Worm (Caenorhabditis elegans) whole organism, L2 larva: ENCODE results near the gene aldo-2.
A peak's percentile ranks its signal among the peaks of the same experiment; 100 is the strongest.

ENCODE experiments used
- F13H6.1 ChIP-seq: sonication (generic microtip); optimal IDR thresholded peaks from 2 replicates; lab custom pipeline; 2016; ENCODE audit warnings: missing genetic modification characterization, missing compliant biosample characterization
- R02D3.7 ChIP-seq: fragments of 150-350 bp; optimal IDR thresholded peaks from 2 replicates; lab custom pipeline; 2014; ENCODE audit warnings: missing biosample characterization, missing genetic modification characterization
- Y55F3AM.14 ChIP-seq: fragments of 200-800 bp; sonication (Bioruptor generic); optimal IDR thresholded peaks from 2 replicates; lab custom pipeline; 2018; ENCODE audit warnings: mild to moderate bottlenecking, missing genetic modification characterization, missing compliant biosample characterization
- ZK546.5 ChIP-seq: sonication (generic microtip); optimal IDR thresholded peaks from 2 replicates; lab custom pipeline; 2017; ENCODE audit warnings: missing biosample characterization, missing genetic modification characterization
- ceh-16 ChIP-seq: fragments of 150-350 bp; optimal IDR thresholded peaks from 2 replicates; lab custom pipeline; 2014; ENCODE audit warnings: missing biosample characterization, missing genetic modification characterization
- crh-2 ChIP-seq: sonication (generic microtip); optimal IDR thresholded peaks from 2 replicates; lab custom pipeline; 2017; ENCODE audit warnings: missing biosample characterization, missing genetic modification characterization
- dmd-4 ChIP-seq: sonication (generic microtip); optimal IDR thresholded peaks from 2 replicates; lab custom pipeline; 2017; ENCODE audit warnings: missing biosample characterization, missing genetic modification characterization
- gmeb-1 ChIP-seq: fragments of 150-350 bp; optimal IDR thresholded peaks from 2 replicates; lab custom pipeline; 2014; ENCODE audit warnings: missing biosample characterization, missing genetic modification characterization
- lin-11 ChIP-seq: fragments of 150-350 bp; sonication (generic microtip); optimal IDR thresholded peaks from 2 replicates; lab custom pipeline; 2014; ENCODE audit warnings: missing biosample characterization, missing genetic modification characterization, inconsistent platforms, mixed read lengths
- lin-39 ChIP-seq: fragments of 150-350 bp; optimal IDR thresholded peaks from 2 replicates; lab custom pipeline; 2014; ENCODE audit warnings: missing biosample characterization, missing genetic modification reagents, missing genetic modification characterization
- mab-5 ChIP-seq: fragments of 150-350 bp; optimal IDR thresholded peaks from 2 replicates; lab custom pipeline; 2014; ENCODE audit warnings: missing biosample characterization, missing genetic modification characterization
- mbf-1 ChIP-seq: sonication (generic microtip); optimal IDR thresholded peaks from 2 replicates; lab custom pipeline; 2017; ENCODE audit warnings: missing biosample characterization, missing genetic modification characterization
- mdl-1 ChIP-seq, 2 experiments: fragments of 150-350 bp in 1 of 2; sonication (generic microtip) in 1 of 2; optimal IDR thresholded peaks; 2 replicates each; lab custom pipeline; 2017; ENCODE audit warnings: missing biosample characterization in 2 of 2, missing genetic modification characterization in 2 of 2
- nhr-10 ChIP-seq: sonication (generic microtip); optimal IDR thresholded peaks from 2 replicates; lab custom pipeline; 2017; ENCODE audit warnings: missing biosample characterization, missing genetic modification characterization
- nhr-11 ChIP-seq: fragments of 150-350 bp; optimal IDR thresholded peaks from 2 replicates; lab custom pipeline; 2014; ENCODE audit warnings: missing biosample characterization, missing genetic modification characterization
- nhr-12 ChIP-seq: fragments of 150-350 bp; optimal IDR thresholded peaks from 2 replicates; lab custom pipeline; 2014; ENCODE audit warnings: missing biosample characterization, missing genetic modification characterization
- nhr-21 ChIP-seq: fragments of 150-350 bp; optimal IDR thresholded peaks from 2 replicates; lab custom pipeline; 2014; ENCODE audit warnings: missing biosample characterization, missing genetic modification characterization
- nhr-23 ChIP-seq: fragments of 150-350 bp; optimal IDR thresholded peaks from 2 replicates; lab custom pipeline; 2014; ENCODE audit warnings: missing biosample characterization, missing genetic modification reagents, missing genetic modification characterization
- nhr-237 ChIP-seq: fragments of 150-350 bp; optimal IDR thresholded peaks from 2 replicates; lab custom pipeline; 2014; ENCODE audit warnings: missing biosample characterization, missing genetic modification characterization
- nhr-25 ChIP-seq: fragments of 150-350 bp; sonication (generic microtip); optimal IDR thresholded peaks from 3 replicates; lab custom pipeline; 2014; ENCODE audit warnings: missing biosample characterization, missing genetic modification characterization
- nhr-6 ChIP-seq: fragments of 150-350 bp; optimal IDR thresholded peaks from 2 replicates; lab custom pipeline; 2014; ENCODE audit warnings: missing biosample characterization, missing genetic modification characterization
- nhr-77 ChIP-seq: fragments of 150-350 bp; optimal IDR thresholded peaks from 2 replicates; lab custom pipeline; 2014; ENCODE audit warnings: missing biosample characterization, missing genetic modification characterization
- sem-4 ChIP-seq: fragments of 150-350 bp; optimal IDR thresholded peaks from 2 replicates; lab custom pipeline; 2014; ENCODE audit warnings: missing biosample characterization, missing genetic modification reagents, missing genetic modification characterization
- skn-1 ChIP-seq: sonication (generic microtip); optimal IDR thresholded peaks from 2 replicates; lab custom pipeline; 2017; ENCODE audit warnings: missing biosample characterization, missing genetic modification characterization
- sma-9 ChIP-seq, 2 experiments: fragments of 150-350 bp in 1 of 2; sonication (generic microtip) in 1 of 2; optimal IDR thresholded peaks; 2 replicates each; lab custom pipeline; 2014 to 2016; ENCODE audit warnings: missing genetic modification characterization in 2 of 2, mild to moderate bottlenecking in 1 of 2, missing biosample characterization in 1 of 2, missing compliant biosample characterization in 1 of 2, missing genetic modification reagents in 1 of 2, moderate library complexity in 1 of 2
- snpc-4 ChIP-seq: fragments of 150-350 bp; optimal IDR thresholded peaks from 2 replicates; lab custom pipeline; 2014; ENCODE audit warnings: missing biosample characterization, missing genetic modification characterization
- unc-55 ChIP-seq: fragments of 150-350 bp; sonication (generic microtip); optimal IDR thresholded peaks from 3 replicates; lab custom pipeline; 2014; ENCODE audit warnings: missing biosample characterization, missing genetic modification reagents, missing genetic modification characterization
- unc-62 ChIP-seq: fragments of 150-350 bp; optimal IDR thresholded peaks from 2 replicates; lab custom pipeline; 2014; ENCODE audit warnings: missing biosample characterization, missing genetic modification reagents, missing genetic modification characterization
- zag-1 ChIP-seq: fragments of 150-350 bp; optimal IDR thresholded peaks from 2 replicates; lab custom pipeline; 2014; ENCODE audit warnings: missing biosample characterization, missing genetic modification characterization
- ztf-11 ChIP-seq: sonication (generic microtip); optimal IDR thresholded peaks from 2 replicates; lab custom pipeline; 2017; ENCODE audit warnings: missing biosample characterization, missing genetic modification characterization
- ztf-4 ChIP-seq: fragments of 150-350 bp; optimal IDR thresholded peaks from 2 replicates; lab custom pipeline; 2014; ENCODE audit warnings: missing biosample characterization, missing genetic modification characterization

aldo-2 gene

ce11 chrIII:5895913-5896312, 19.5 kb upstream of the aldo-2 start, which contains the start of gene pxl-1:
Gene pxl-1, minus strand, starts transcription at chrIII:5896013.
- TF ChIP-seq zag-1 (tag; lab: Kevin White, UChicago) (no peak), ZK546.5 (tag; lab: Kevin White, UChicago) (no peak), lin-39 (tag; lab: Kevin White, UChicago) (no peak), nhr-25 (tag; lab: Kevin White, UChicago) (no peak), nhr-77 (tag; lab: Kevin White, UChicago) (no peak), nhr-21 (no peak), nhr-10 (tag; lab: Kevin White, UChicago) (no peak), R02D3.7 (tag; lab: Kevin White, UChicago) (no peak), nhr-12 (no peak), Y55F3AM.14 (GFP tag; lab: Kevin White, UChicago) (no peak), skn-1 (no peak), lin-11 (tag; lab: Kevin White, UChicago) (no peak), mab-5 (tag; lab: Kevin White, UChicago) (no peak), sem-4 (no peak), crh-2 (tag; lab: Kevin White, UChicago) (no peak)

ce11 chrIII:5892909-5893308, 16.5 kb upstream of the aldo-2 start:
- no peak for TF ChIP-seq ceh-16 (tag; lab: Kevin White, UChicago)
- TF ChIP-seq F13H6.1 (tag; lab: Kevin White, UChicago) = peak; percentile 31

- TF ChIP-seq nhr-10 (tag; lab: Kevin White, UChicago) = no peak
- TF ChIP-seq nhr-11 (tag; lab: Kevin White, UChicago) = no peak
- no peak for TF ChIP-seq nhr-77 (tag; lab: Kevin White, UChicago)
- no peak for TF ChIP-seq Y55F3AM.14 (GFP tag; lab: Kevin White, UChicago)
- TF ChIP-seq snpc-4 (tag; lab: Kevin White, UChicago) = no peak
- no peak for TF ChIP-seq R02D3.7 (tag; lab: Kevin White, UChicago)
- no peak for TF ChIP-seq mbf-1 (tag; lab: Kevin White, UChicago)
- no peak for TF ChIP-seq sma-9 (GFP tag; optimal IDR thresholded peaks at IDR 0.05; lab: Kevin White, UChicago)
- TF ChIP-seq sma-9 (tag; optimal IDR thresholded peaks at IDR 0.05; lab: Kevin White, UChicago) = no peak
Measured at ce11 chrIII:5888675-5889074, 12.2 kb upstream of the aldo-2 start, which contains the start of gene C28H8.8. Gene C28H8.8, minus strand, starts transcription at chrIII:5888775.

ce11 chrIII:5886893-5887292, 10.5 kb upstream of the aldo-2 start, which contains the start of gene C28H8.7:
Gene C28H8.7, minus strand, starts transcription at chrIII:5886993.
- no peak for TF ChIP-seq unc-62 (GFP tag; lab: Kevin White, UChicago)
- no peak for TF ChIP-seq nhr-23 (tag; lab: Kevin White, UChicago)
- no peak for TF ChIP-seq mab-5 (tag; lab: Kevin White, UChicago)
- TF ChIP-seq nhr-11 (tag; lab: Kevin White, UChicago) = no peak
- no peak for TF ChIP-seq snpc-4 (tag; lab: Kevin White, UChicago)
- TF ChIP-seq ztf-11 (tag; lab: Kevin White, UChicago) = no peak
- TF ChIP-seq nhr-21 = no peak
- TF ChIP-seq ztf-4 (tag; lab: Kevin White, UChicago) = no peak
- no peak for TF ChIP-seq mdl-1 (tag; optimal IDR thresholded peaks at IDR 0.05; lab: Kevin White, UChicago)
- TF ChIP-seq sma-9 (GFP tag; optimal IDR thresholded peaks at IDR 0.05; lab: Kevin White, UChicago) = no peak
- no peak for TF ChIP-seq sma-9 (tag; optimal IDR thresholded peaks at IDR 0.05; lab: Kevin White, UChicago)
- TF ChIP-seq gmeb-1 (tag; lab: Kevin White, UChicago) = no peak
- no peak for TF ChIP-seq lin-11 (tag; lab: Kevin White, UChicago)
- no peak for TF ChIP-seq sem-4
- TF ChIP-seq nhr-237 (tag; lab: Kevin White, UChicago) = no peak
- no peak for TF ChIP-seq nhr-6

ce11 chrIII:5884459-5884858, 8.0 kb upstream of the aldo-2 start:
- TF ChIP-seq F13H6.1 (tag; lab: Kevin White, UChicago) = no peak
- no peak for TF ChIP-seq skn-1
- TF ChIP-seq nhr-77 (tag; lab: Kevin White, UChicago) = no peak
- no peak for TF ChIP-seq nhr-237 (tag; lab: Kevin White, UChicago)
- TF ChIP-seq nhr-23 (tag; lab: Kevin White, UChicago) = no peak
- no peak for TF ChIP-seq nhr-25 (tag; lab: Kevin White, UChicago)
- no peak for TF ChIP-seq Y55F3AM.14 (GFP tag; lab: Kevin White, UChicago)
- no peak for TF ChIP-seq nhr-12
- no peak for TF ChIP-seq lin-39 (tag; lab: Kevin White, UChicago)
- no peak for TF ChIP-seq dmd-4
- no peak for TF ChIP-seq mab-5 (tag; lab: Kevin White, UChicago)
- no peak for TF ChIP-seq unc-55
